Worm (Caenorhabditis elegans): ENCODE results near the gene scav-4.

The scav-4 gene

DNA sequence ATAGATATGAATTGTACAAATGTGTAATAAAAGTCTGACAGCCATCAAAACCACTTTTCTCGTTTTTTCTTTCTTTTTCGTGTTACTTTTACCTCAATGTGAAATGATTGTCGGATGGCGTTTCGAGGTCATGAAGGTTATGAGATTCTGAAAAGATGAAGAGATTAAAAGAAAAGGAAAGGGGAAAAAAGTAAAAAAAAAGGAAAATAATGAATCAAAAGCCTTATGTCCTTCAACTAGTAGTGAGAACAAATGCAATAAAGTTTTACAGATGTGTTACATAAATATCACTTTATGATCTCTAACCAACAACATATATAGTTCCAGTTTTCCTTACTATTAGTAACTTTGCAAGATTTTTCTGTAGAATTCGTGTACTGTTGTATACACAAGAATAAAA is 40.8 kb upstream of the scav-4 start, which contains the start of gene gmap-3:
gmap-3 (minus strand) TSS at position 148 of the 400 bp plus-strand sequence.
- TF ChIP-seq aha-1 (tag) (peak; percentile 8), tag-97 (GFP tag; IDR thresholded peaks at IDR 0.05) (no peak)

DNA sequence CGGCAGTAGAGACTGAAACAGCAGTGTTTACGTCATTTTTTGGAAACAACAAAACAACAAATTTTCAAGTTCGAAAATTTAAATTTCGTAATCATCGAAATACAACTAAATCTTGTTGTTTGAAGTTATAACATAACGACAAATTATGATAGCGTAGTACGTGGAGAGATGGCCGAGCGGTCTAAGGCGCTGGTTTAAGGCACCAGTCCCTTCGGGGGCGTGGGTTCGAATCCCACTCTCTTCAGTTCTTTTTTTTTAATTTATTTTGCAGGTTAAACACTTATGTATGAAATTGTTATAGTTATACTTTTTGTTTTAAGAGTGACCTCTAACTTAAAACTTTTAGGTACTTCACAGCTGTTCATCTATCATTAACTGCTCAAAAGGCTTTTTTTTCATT is 39.3 kb upstream of the scav-4 start:
- TF ChIP-seq lin-38 (GFP tag; IDR thresholded peaks at IDR 0.05) (peak; percentile 57), ceh-32 (tag; optimal IDR thresholded peaks at IDR 0.05; ENCODE audit: poor library complexity) (no peak), unc-39 (tag; optimal IDR thresholded peaks at IDR 0.05) (no peak), ceh-82 (tag; optimal IDR thresholded peaks at IDR 0.05) (no peak), R02D3.7 (tag; optimal IDR thresholded peaks at IDR 0.05) (no peak), mes-2 (tag; optimal IDR thresholded peaks at IDR 0.05; ENCODE audit: poor library complexity, severe bottlenecking) (no peak), snpc-1.2 (GFP tag; IDR thresholded peaks at IDR 0.05) (peak; percentile 81), hlh-11 (tag; optimal IDR thresholded peaks at IDR 0.05) (peak; percentile 9), Y75B8A.6 (GFP tag; IDR thresholded peaks at IDR 0.05) (no peak), lin-1 (GFP tag; IDR thresholded peaks at IDR 0.05) (no peak), lim-7 (GFP tag; IDR thresholded peaks at IDR 0.05) (peak; percentile 72; the same call in 1 of the 2 replicates), T20F7.1 (GFP tag; optimal IDR thresholded peaks at IDR 0.05) (no peak), pqm-1 (tag; optimal IDR thresholded peaks at IDR 0.05) (no peak), lin-39 (tag; optimal IDR thresholded peaks at IDR 0.05) (no peak), Y48G9A.11 (GFP tag; IDR thresholded peaks at IDR 0.05) (0 out of 2 replicates have a peak, but pooled peaks have one; percentile 33), F26F4.8 (GFP tag; conservative IDR thresholded peaks at IDR 0.05) (no peak), sdz-12 (GFP tag; optimal IDR thresholded peaks at IDR 0.05) (no peak), nhr-48 (tag; optimal IDR thresholded peaks at IDR 0.05) (peak; percentile 22), duxl-1 (tag; optimal IDR thresholded peaks at IDR 0.05; ENCODE audit: poor library complexity) (peak; percentile 33), dmd-6 (GFP tag; IDR thresholded peaks at IDR 0.05) (peak; percentile 35; the same call in 1 of the 2 replicates), nhr-28 (tag; optimal IDR thresholded peaks at IDR 0.05) (peak; percentile 10), tag-97 (GFP tag; IDR thresholded peaks at IDR 0.05) (no peak), zip-11 (GFP tag; IDR thresholded peaks at IDR 0.05) (no peak), mxl-3 (GFP tag; optimal IDR thresholded peaks at IDR 0.05) (no peak), saeg-2 (GFP tag; IDR thresholded peaks at IDR 0.05) (no peak), dmd-8 (GFP tag; IDR thresholded peaks at IDR 0.05) (0 out of 2 replicates have a peak, but pooled peaks have one; percentile 26), set-16 (GFP tag; IDR thresholded peaks at IDR 0.05) (no peak), hmg-1.1 (GFP tag; IDR thresholded peaks at IDR 0.05) (0 out of 2 replicates have a peak, but pooled peaks have one; percentile 36), daf-16 (GFP tag; optimal IDR thresholded peaks at IDR 0.05) (no peak), daf-16 (tag; optimal IDR thresholded peaks at IDR 0.05) (peak; percentile 47), vab-7 (GFP tag; IDR thresholded peaks at IDR 0.05) (peak; percentile 46; the same call in 1 of the 2 replicates), ceh-20 (GFP tag; IDR thresholded peaks at IDR 0.05) (no peak), madf-5 (GFP tag; IDR thresholded peaks at IDR 0.05) (0 out of 4 replicates have a peak, but pooled peaks of 1 of the 2 experiments have one; percentile 17), mdl-1 (tag; optimal IDR thresholded peaks at IDR 0.05) (no peak), egl-43 (GFP tag; IDR thresholded peaks at IDR 0.05) (peak; percentile 28; the same call in 1 of the 2 replicates)

DNA sequence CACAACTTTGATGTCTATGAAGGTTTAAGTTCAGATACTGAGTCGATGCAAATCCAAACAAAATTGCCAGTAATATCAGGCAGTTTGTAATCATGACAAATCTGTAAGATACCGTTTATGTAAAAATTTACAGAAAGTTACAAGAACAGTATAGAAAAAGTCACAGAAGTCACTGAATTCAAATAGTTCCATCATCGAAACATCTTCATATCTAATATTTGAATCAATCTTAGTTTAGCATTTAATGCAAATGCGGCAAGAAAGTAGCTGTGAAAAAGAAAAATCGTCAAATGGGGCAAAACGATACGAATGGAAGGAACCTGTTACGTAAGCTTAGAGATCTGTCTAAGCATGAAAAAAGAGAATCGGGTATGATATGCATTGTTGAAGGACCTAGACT is 38.4 kb upstream of the scav-4 start, which contains the start of gene gmap-2:
gmap-2 (minus strand) TSS at position 101 of the 400 bp plus-strand sequence.
- TF ChIP-seq zip-2 (tag; optimal IDR thresholded peaks at IDR 0.05) (no peak), nhr-10 (tag; optimal IDR thresholded peaks at IDR 0.05) (no peak), ceh-28 (tag; optimal IDR thresholded peaks at IDR 0.05) (no peak), egl-27 (tag; optimal IDR thresholded peaks at IDR 0.05) (no peak), mxl-2 (GFP tag; conservative IDR thresholded peaks at IDR 0.05) (no peak), F26F4.8 (GFP tag; conservative IDR thresholded peaks at IDR 0.05) (no peak), egl-43 (GFP tag; IDR thresholded peaks at IDR 0.05) (no peak), ama-1 (optimal IDR thresholded peaks at IDR 0.05) (no peak), hlh-30 (tag; optimal IDR thresholded peaks at IDR 0.05; ENCODE audit: insufficient read depth) (no peak), R02D3.7 (tag; optimal IDR thresholded peaks at IDR 0.05) (no peak), unc-130 (GFP tag; optimal IDR thresholded peaks at IDR 0.05) (no peak)

Measured in whole organism, L4 larva.